Worm (Caenorhabditis elegans) whole organism, late embryonic: Measurements from ENCODE around the gene srz-1.

Experiments used
- C08G9.2 ChIP-seq: sonication (generic microtip); optimal IDR thresholded peaks from 2 replicates; lab custom pipeline; 2016; ENCODE audit warnings: mild to moderate bottlenecking, missing genetic modification characterization, moderate library complexity, missing compliant biosample characterization
- F13H6.1 ChIP-seq: sonication (generic microtip); optimal IDR thresholded peaks from 2 replicates; lab custom pipeline; 2016; ENCODE audit warnings: missing genetic modification characterization, missing compliant biosample characterization
- K02D7.2 ChIP-seq: sonication (generic microtip); optimal IDR thresholded peaks from 2 replicates; lab custom pipeline; 2017; ENCODE audit warnings: mild to moderate bottlenecking, missing genetic modification characterization, missing compliant biosample characterization
- T23F11.4 ChIP-seq: fragments of 200-800 bp; sonication (Bioruptor generic); optimal IDR thresholded peaks from 2 replicates; lab custom pipeline; 2018; ENCODE audit warnings: mild to moderate bottlenecking, missing genetic modification characterization, missing compliant biosample characterization
- Y22D7AL.16 ChIP-seq: sonication (generic microtip); optimal IDR thresholded peaks from 2 replicates; lab custom pipeline; 2016; ENCODE audit warnings: missing genetic modification characterization, missing compliant biosample characterization
- ama-1 ChIP-seq: fragments of 150-350 bp; optimal IDR thresholded peaks from 2 replicates; lab custom pipeline; 2014
- ceh-14 ChIP-seq: sonication (generic microtip); optimal IDR thresholded peaks from 2 replicates; lab custom pipeline; 2016; ENCODE audit warnings: missing genotype, missing genetic modification characterization, missing compliant biosample characterization
- ceh-22 ChIP-seq: sonication (generic microtip); optimal IDR thresholded peaks from 2 replicates; lab custom pipeline; 2017; ENCODE audit warnings: missing biosample characterization, missing genetic modification characterization
- ceh-24 ChIP-seq: sonication (generic microtip); optimal IDR thresholded peaks from 2 replicates; lab custom pipeline; 2016; ENCODE audit warnings: mild to moderate bottlenecking, missing genetic modification characterization, missing compliant biosample characterization
- ceh-30 ChIP-seq: fragments of 150-350 bp; optimal IDR thresholded peaks from 2 replicates; lab custom pipeline; 2014; ENCODE audit warnings: missing biosample characterization, missing genetic modification characterization
- ceh-45 ChIP-seq: fragments of 200-800 bp; sonication (Bioruptor generic); IDR thresholded peaks from 2 replicates; pipeline ENCODE4 v1.3.6; 2022; ENCODE audit warnings: missing genetic modification reagents, missing genetic modification characterization, missing compliant biosample characterization
- ceh-6 ChIP-seq: fragments of 200-800 bp; sonication (Bioruptor generic); optimal IDR thresholded peaks from 2 replicates; lab custom pipeline; 2018; ENCODE audit warnings: mild to moderate bottlenecking, missing genetic modification characterization, missing compliant biosample characterization
- che-1 ChIP-seq: sonication (generic microtip); optimal IDR thresholded peaks from 2 replicates; lab custom pipeline; 2016; ENCODE audit warnings: mild to moderate bottlenecking, missing genetic modification characterization, missing compliant biosample characterization
- dmd-4 ChIP-seq: sonication (generic microtip); optimal IDR thresholded peaks from 2 replicates; lab custom pipeline; 2016; ENCODE audit warnings: borderline replicate concordance, missing genetic modification characterization, missing compliant biosample characterization
- dve-1 ChIP-seq: sonication (generic microtip); optimal IDR thresholded peaks from 2 replicates; lab custom pipeline; 2017; ENCODE audit warnings: antibody characterized with exemption, mild to moderate bottlenecking, missing genetic modification characterization, missing compliant biosample characterization
- ets-4 ChIP-seq: sonication (generic microtip); optimal IDR thresholded peaks from 2 replicates; lab custom pipeline; 2016; ENCODE audit warnings: missing genetic modification characterization, missing compliant biosample characterization
- eyg-1 ChIP-seq: sonication (generic microtip); optimal IDR thresholded peaks from 2 replicates; lab custom pipeline; 2016; ENCODE audit warnings: missing genotype, missing genetic modification characterization, missing compliant biosample characterization
- fax-1 ChIP-seq: sonication (generic microtip); optimal IDR thresholded peaks from 2 replicates; lab custom pipeline; 2016; ENCODE audit warnings: missing genotype, missing genetic modification characterization, missing compliant biosample characterization
- gmeb-2 ChIP-seq: sonication (generic microtip); optimal IDR thresholded peaks from 2 replicates; lab custom pipeline; 2016; ENCODE audit warnings: missing genetic modification characterization, inconsistent platforms, missing compliant biosample characterization
- hlh-13 ChIP-seq: fragments of 200-800 bp; sonication (Bioruptor generic); optimal IDR thresholded peaks from 2 replicates; lab custom pipeline; 2018; ENCODE audit warnings: mild to moderate bottlenecking, missing genetic modification characterization, missing compliant biosample characterization
- hlh-15 ChIP-seq: sonication (generic microtip); optimal IDR thresholded peaks from 2 replicates; lab custom pipeline; 2016; ENCODE audit warnings: missing genetic modification characterization, missing compliant biosample characterization
- hlh-6 ChIP-seq: sonication (generic microtip); optimal IDR thresholded peaks from 2 replicates; lab custom pipeline; 2016; ENCODE audit warnings: missing genotype, missing genetic modification characterization, missing compliant biosample characterization
- hlh-8 ChIP-seq: sonication (generic microtip); optimal IDR thresholded peaks from 2 replicates; lab custom pipeline; 2016; ENCODE audit warnings: missing genotype, missing genetic modification characterization, missing compliant biosample characterization
- lim-6 ChIP-seq: sonication (generic microtip); optimal IDR thresholded peaks from 2 replicates; lab custom pipeline; 2016; ENCODE audit warnings: missing genetic modification characterization, missing compliant biosample characterization
- lin-11 ChIP-seq: fragments of 200-800 bp; sonication (Bioruptor generic); optimal IDR thresholded peaks from 2 replicates; lab custom pipeline; 2018; ENCODE audit warnings: mild to moderate bottlenecking, missing genetic modification characterization, missing compliant biosample characterization
- madf-2 ChIP-seq: sonication (generic microtip); optimal IDR thresholded peaks from 2 replicates; lab custom pipeline; 2017; ENCODE audit warnings: missing genetic modification characterization, missing compliant biosample characterization
- nfya-1 ChIP-seq: sonication (generic microtip); optimal IDR thresholded peaks from 2 replicates; lab custom pipeline; 2017; ENCODE audit warnings: missing genetic modification characterization, mild to moderate bottlenecking, missing compliant biosample characterization, antibody characterized with exemption, moderate library complexity
- nhr-232 ChIP-seq: sonication (generic microtip); optimal IDR thresholded peaks from 2 replicates; lab custom pipeline; 2016; ENCODE audit warnings: missing genetic modification characterization, missing compliant biosample characterization
- odd-2 ChIP-seq: sonication (generic microtip); optimal IDR thresholded peaks from 2 replicates; lab custom pipeline; 2017; ENCODE audit warnings: antibody characterized with exemption, mild to moderate bottlenecking, missing genetic modification characterization, missing compliant biosample characterization
- pat-9 ChIP-seq: fragments of 200-800 bp; sonication (Bioruptor generic); optimal IDR thresholded peaks from 2 replicates; lab custom pipeline; 2018; ENCODE audit warnings: mild to moderate bottlenecking, missing genetic modification characterization, moderate library complexity, missing compliant biosample characterization
- pax-1 ChIP-seq: fragments of 150-350 bp; optimal IDR thresholded peaks from 2 replicates; lab custom pipeline; 2014; ENCODE audit warnings: missing biosample characterization, missing genetic modification characterization
- pha-2 ChIP-seq: sonication (generic microtip); optimal IDR thresholded peaks from 2 replicates; lab custom pipeline; 2017; ENCODE audit warnings: mild to moderate bottlenecking, missing genetic modification characterization, missing compliant biosample characterization
- pqm-1 ChIP-seq: sonication (generic microtip); optimal IDR thresholded peaks from 2 replicates; lab custom pipeline; 2016; ENCODE audit warnings: missing genetic modification characterization, missing compliant biosample characterization
- pros-1 ChIP-seq: fragments of 150-350 bp; optimal IDR thresholded peaks from 2 replicates; lab custom pipeline; 2014; ENCODE audit warnings: missing biosample characterization, missing genetic modification reagents, missing genetic modification characterization
- rnt-1 ChIP-seq: sonication (generic microtip); optimal IDR thresholded peaks from 2 replicates; lab custom pipeline; 2016; ENCODE audit warnings: missing genetic modification characterization, missing compliant biosample characterization
- sdc-2 ChIP-seq: sonication (generic microtip); optimal IDR thresholded peaks from 2 replicates; lab custom pipeline; 2016; ENCODE audit warnings: missing genotype, missing genetic modification characterization, missing compliant biosample characterization
- sox-4 ChIP-seq: sonication (generic microtip); optimal IDR thresholded peaks from 2 replicates; lab custom pipeline; 2017; ENCODE audit warnings: mild to moderate bottlenecking, missing genetic modification characterization, inconsistent platforms, missing compliant biosample characterization
- syd-9 ChIP-seq: sonication (generic microtip); optimal IDR thresholded peaks from 2 replicates; lab custom pipeline; 2016; ENCODE audit warnings: mild to moderate bottlenecking, missing genetic modification characterization, moderate library complexity, missing compliant biosample characterization
- tbx-7 ChIP-seq: sonication (generic microtip); optimal IDR thresholded peaks from 2 replicates; lab custom pipeline; 2016; ENCODE audit warnings: missing genotype, missing genetic modification characterization, missing compliant biosample characterization
- ttx-3 ChIP-seq: sonication (generic microtip); optimal IDR thresholded peaks from 2 replicates; lab custom pipeline; 2016; ENCODE audit warnings: missing genetic modification reagents, missing genetic modification characterization, missing compliant biosample characterization
- unc-3 ChIP-seq, 2 experiments: fragments of 200-800 bp in 1 of 2; sonication (Bioruptor generic) in 1 of 2; sonication (generic microtip) in 1 of 2; conservative IDR thresholded peaks in 1 of 2; optimal IDR thresholded peaks in 1 of 2; 2 replicates each; pipeline versions ENCODE4 v1.3.6 to Lab custom; 2016 to 2022; ENCODE audit warnings: missing compliant biosample characterization in 2 of 2, missing genetic modification characterization in 2 of 2, missing genetic modification reagents in 1 of 2
- unc-42 ChIP-seq: sonication (generic microtip); optimal IDR thresholded peaks from 2 replicates; lab custom pipeline; 2016; ENCODE audit warnings: missing genotype, missing genetic modification characterization, missing compliant biosample characterization
- unc-55 ChIP-seq: sonication (generic microtip); optimal IDR thresholded peaks from 2 replicates; lab custom pipeline; 2017; ENCODE audit warnings: missing biosample characterization, missing genetic modification reagents, missing genetic modification characterization
- unc-86 ChIP-seq: sonication (generic microtip); optimal IDR thresholded peaks from 2 replicates; lab custom pipeline; 2016; ENCODE audit warnings: missing genetic modification characterization, missing compliant biosample characterization
- zip-5 ChIP-seq: sonication (generic microtip); optimal IDR thresholded peaks from 2 replicates; lab custom pipeline; 2016; ENCODE audit warnings: missing genetic modification characterization, missing compliant biosample characterization
- ztf-16 ChIP-seq: sonication (generic microtip); optimal IDR thresholded peaks from 2 replicates; lab custom pipeline; 2017; ENCODE audit warnings: missing genetic modification characterization, missing compliant biosample characterization

Gene srz-1

ce11 chrV:16724574-16724973 is 48.9 kb downstream of the srz-1 start:
- TF ChIP-seq madf-2 (no peak), odd-2 (tag; lab: Kevin White, UChicago) (no peak), rnt-1 (tag; lab: Kevin White, UChicago) (no peak), ceh-22 (tag; lab: Kevin White, UChicago) (no peak), sdc-2 (tag; lab: Kevin White, UChicago) (no peak), unc-42 (tag; lab: Kevin White, UChicago) (no peak), ceh-24 (tag; lab: Kevin White, UChicago) (no peak), ceh-30 (tag; lab: Kevin White, UChicago) (no peak), ceh-6 (GFP tag; lab: Kevin White, UChicago) (no peak), pax-1 (tag; lab: Kevin White, UChicago) (no peak), unc-3 (GFP tag; conservative IDR thresholded peaks at IDR 0.05; lab: Robert Waterston, UW) (no peak), unc-3 (tag; optimal IDR thresholded peaks at IDR 0.05; lab: Kevin White, UChicago) (no peak), dve-1 (tag; lab: Kevin White, UChicago) (no peak), ama-1 (lab: Kevin White, UChicago) (no peak), hlh-15 (tag; lab: Kevin White, UChicago) (no peak), unc-86 (tag; lab: Kevin White, UChicago) (no peak), hlh-13 (no peak), lim-6 (tag; lab: Kevin White, UChicago) (no peak), Y22D7AL.16 (no peak)

- TF ChIP-seq T23F11.4 (GFP tag; lab: Kevin White, UChicago) (no peak), sdc-2 (tag; lab: Kevin White, UChicago) (no peak), ceh-14 (no peak), unc-55 (GFP tag; lab: Kevin White, UChicago) (no peak), hlh-6 (tag; lab: Kevin White, UChicago) (no peak), K02D7.2 (tag; lab: Kevin White, UChicago) (no peak), ceh-45 (GFP tag; lab: Robert Waterston, UW) (no peak), pat-9 (no peak), gmeb-2 (tag; lab: Kevin White, UChicago) (no peak), ets-4 (tag; lab: Kevin White, UChicago) (no peak), syd-9 (tag; lab: Kevin White, UChicago) (no peak), nhr-232 (tag; lab: Kevin White, UChicago) (no peak), ttx-3 (tag; lab: Kevin White, UChicago) (no peak), che-1 (tag; lab: Kevin White, UChicago) (no peak), ztf-16 (tag; lab: Kevin White, UChicago) (no peak), tbx-7 (no peak), ceh-22 (tag; lab: Kevin White, UChicago) (no peak), madf-2 (no peak), lin-11 (tag; lab: Kevin White, UChicago) (no peak), dmd-4 (tag; lab: Kevin White, UChicago) (no peak)
Measured at ce11 chrV:16725955-16726354, 50.3 kb downstream of the srz-1 start.

ce11 chrV:16726915-16727314 is 51.3 kb downstream of the srz-1 start, which contains the start of gene T25E12.14:
Gene T25E12.14 (plus strand): TSS chrV:16727215.
- TF ChIP-seq zip-5 (no peak), pros-1 (tag; lab: Kevin White, UChicago) (no peak), madf-2 (no peak), unc-55 (GFP tag; lab: Kevin White, UChicago) (no peak), hlh-8 (tag; lab: Kevin White, UChicago) (no peak), ceh-30 (tag; lab: Kevin White, UChicago) (no peak), C08G9.2 (tag; lab: Kevin White, UChicago) (no peak), pqm-1 (tag; lab: Kevin White, UChicago) (no peak), fax-1 (tag; lab: Kevin White, UChicago) (no peak), unc-42 (tag; lab: Kevin White, UChicago) (no peak), T23F11.4 (GFP tag; lab: Kevin White, UChicago) (no peak), pha-2 (tag; lab: Kevin White, UChicago) (no peak), nfya-1 (tag; lab: Kevin White, UChicago) (no peak), nhr-232 (tag; lab: Kevin White, UChicago) (no peak), F13H6.1 (no peak), eyg-1 (tag; lab: Kevin White, UChicago) (no peak), sdc-2 (tag; lab: Kevin White, UChicago) (no peak), sox-4 (no peak), K02D7.2 (tag; lab: Kevin White, UChicago) (no peak), ttx-3 (tag; lab: Kevin White, UChicago) (no peak)
